Fruit fly (Drosophila melanogaster) S2 (cell line): ENCODE data around the gene sbr.

Source experiments
- CG8478 ChIP-seq: fragments of >200 bp; optimal IDR thresholded peaks from 2 replicates; lab custom pipeline; 2018
- CTCF ChIP-seq, 2 experiments: fragments of >200 bp; optimal IDR thresholded peaks; 2 replicates each; lab custom pipeline; 2018

- no peak for TF ChIP-seq CTCF (optimal IDR thresholded peaks at IDR 0.05; lab: Kevin White, UChicago)
- TF ChIP-seq CG8478 (lab: Kevin White, UChicago): no peak
Measured at dm6 chrX:10822096-10822495, 24.8 kb downstream of the sbr start.
